Worm (Caenorhabditis elegans) whole organism, early embryonic: ENCODE data around the gene mlk-1.

Source experiments
- B0310.2 ChIP-seq: sonication (generic microtip); optimal IDR thresholded peaks from 2 replicates; lab custom pipeline; 2016; ENCODE audit warnings: mild to moderate bottlenecking, missing genetic modification characterization, missing compliant biosample characterization
- F13C5.2 ChIP-seq: sonication (generic microtip); optimal IDR thresholded peaks from 2 replicates; lab custom pipeline; 2017; ENCODE audit warnings: mild to moderate bottlenecking, missing genetic modification characterization, inconsistent platforms, missing compliant biosample characterization
- aly-1 ChIP-seq: sonication (generic microtip); optimal IDR thresholded peaks from 2 replicates; lab custom pipeline; 2016; ENCODE audit warnings: missing genetic modification characterization, missing compliant biosample characterization
- ama-1 ChIP-seq: fragments of 150-350 bp; optimal IDR thresholded peaks from 2 replicates; lab custom pipeline; 2014
- ceh-13 ChIP-seq: fragments of 200-800 bp; sonication (Bioruptor generic); optimal IDR thresholded peaks from 2 replicates; lab custom pipeline; 2018; ENCODE audit warnings: mild to moderate bottlenecking, missing genetic modification characterization, missing compliant biosample characterization
- ceh-36 ChIP-seq: sonication (generic microtip); optimal IDR thresholded peaks from 2 replicates; lab custom pipeline; 2016; ENCODE audit warnings: missing genetic modification characterization, inconsistent platforms, missing compliant biosample characterization
- ets-7 ChIP-seq: sonication (generic microtip); optimal IDR thresholded peaks from 2 replicates; lab custom pipeline; 2016; ENCODE audit warnings: missing genotype, missing genetic modification characterization, missing compliant biosample characterization
- flt-1 ChIP-seq: fragments of 200-800 bp; sonication (Bioruptor generic); IDR thresholded peaks from 2 replicates; pipeline ENCODE4 v1.3.6; 2022; ENCODE audit warnings: missing genetic modification characterization, missing compliant biosample characterization
- hmbx-1 ChIP-seq: sonication (generic microtip); optimal IDR thresholded peaks from 2 replicates; lab custom pipeline; 2016; ENCODE audit warnings: mild to moderate bottlenecking, missing genetic modification characterization, missing compliant biosample characterization
- hmg-4 ChIP-seq: fragments of 200-800 bp; sonication (Bioruptor generic); optimal IDR thresholded peaks from 2 replicates; lab custom pipeline; 2018; ENCODE audit warnings: mild to moderate bottlenecking, missing genetic modification characterization, missing compliant biosample characterization
- hnd-1 ChIP-seq: sonication (generic microtip); optimal IDR thresholded peaks from 2 replicates; lab custom pipeline; 2016; ENCODE audit warnings: missing genetic modification characterization, missing compliant biosample characterization
- pes-1 ChIP-seq: fragments of 200-800 bp; sonication (Bioruptor generic); IDR thresholded peaks from 2 replicates; pipeline ENCODE4 v1.3.6; 2022; ENCODE audit warnings: missing genetic modification reagents, missing genetic modification characterization, missing compliant biosample characterization
- scrt-1 ChIP-seq: fragments of 200-800 bp; sonication (Bioruptor generic); IDR thresholded peaks from 2 replicates; pipeline ENCODE4 v1.3.6; 2022; ENCODE audit warnings: missing genetic modification characterization, missing compliant biosample characterization
- sea-1 ChIP-seq: fragments of 200-800 bp; sonication (Bioruptor generic); conservative IDR thresholded peaks from 2 replicates; pipeline ENCODE4 v1.3.6; 2022; ENCODE audit warnings: missing genetic modification characterization, missing compliant biosample characterization
- tbx-11 ChIP-seq: fragments of 200-800 bp; sonication (Bioruptor generic); IDR thresholded peaks from 2 replicates; pipeline ENCODE4 v1.3.6; 2022; ENCODE audit warnings: missing genetic modification characterization, missing compliant biosample characterization
- tbx-37 ChIP-seq: fragments of 200-800 bp; sonication (Bioruptor generic); conservative IDR thresholded peaks from 2 replicates; pipeline ENCODE4 v1.3.6; 2022; ENCODE audit warnings: missing genetic modification reagents, missing genetic modification characterization, missing compliant biosample characterization
- tra-4 ChIP-seq: sonication (generic microtip); optimal IDR thresholded peaks from 2 replicates; lab custom pipeline; 2017; ENCODE audit warnings: missing genetic modification characterization, missing compliant biosample characterization

Gene mlk-1

DNA sequence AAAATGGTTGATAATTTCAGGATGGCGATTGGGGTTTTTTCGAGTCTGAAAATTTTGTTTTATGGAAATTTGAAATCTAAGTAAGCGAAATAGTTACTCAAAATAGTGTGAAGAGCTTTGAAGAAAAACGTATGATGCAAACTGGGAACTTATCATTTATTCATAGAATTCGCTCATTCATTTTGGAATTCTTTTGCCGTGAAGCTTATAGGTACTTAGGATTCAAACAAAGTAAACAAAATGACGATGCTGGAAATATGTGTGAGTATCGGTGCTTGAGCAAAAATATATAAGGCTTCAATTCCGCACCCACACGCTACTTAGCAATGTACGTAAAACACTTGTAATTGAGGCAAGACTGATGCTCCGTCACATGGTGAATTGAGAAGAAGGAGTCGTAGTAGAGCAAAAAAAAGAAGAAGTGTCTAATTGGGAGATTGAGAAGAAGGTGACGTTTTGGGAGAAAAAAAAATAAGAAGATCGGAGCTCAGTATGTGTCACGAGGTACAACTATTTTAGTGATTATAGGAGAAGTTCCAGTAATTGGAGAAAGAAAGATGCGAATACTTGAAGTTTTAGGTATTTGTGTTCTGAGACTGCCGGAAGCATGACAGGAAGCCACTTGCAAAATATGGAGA, 25.0 kb upstream of the mlk-1 start, which contains the start of gene glb-32:
TSS of gene glb-32 (minus strand) at position 51 of the 638 bp plus-strand sequence.
- TF ChIP-seq ceh-13 (GFP tag; lab: Kevin White, UChicago) (no peak), aly-1 (tag; lab: Kevin White, UChicago) (no peak), ets-7 (tag; lab: Kevin White, UChicago) (no peak), ama-1 (lab: Kevin White, UChicago) (no peak), hmg-4 (no peak), tbx-11 (GFP tag; lab: Robert Waterston, UW) (no peak), tbx-37 (GFP tag; lab: Robert Waterston, UW) (no peak), flt-1 (no peak), pes-1 (GFP tag; lab: Robert Waterston, UW) (no peak)

DNA sequence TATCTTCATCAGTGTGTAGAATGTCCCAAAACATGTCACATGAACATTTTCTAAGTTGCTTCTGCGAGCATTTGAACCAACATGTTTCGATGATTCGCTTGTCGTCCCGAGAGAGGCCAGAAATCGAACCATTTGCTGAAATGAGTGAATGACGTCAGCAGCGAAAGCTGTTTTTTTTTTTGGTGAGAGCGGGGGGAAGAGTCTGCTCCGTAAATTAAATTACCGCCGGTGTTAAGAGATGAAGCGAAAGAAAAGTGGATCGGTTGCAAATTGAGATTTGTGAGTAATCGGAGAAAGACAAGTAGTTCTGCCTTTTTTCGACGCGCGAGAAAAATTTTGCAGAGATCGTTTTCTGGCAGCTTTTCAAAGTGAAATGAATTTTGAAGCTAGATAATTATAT, 23.7 kb upstream of the mlk-1 start:
- no peak for TF ChIP-seq tra-4 (tag; lab: Kevin White, UChicago)
- TF ChIP-seq flt-1: no peak
- TF ChIP-seq aly-1 (tag; lab: Kevin White, UChicago): no peak
- TF ChIP-seq hmg-4: no peak
- TF ChIP-seq ama-1 (lab: Kevin White, UChicago): no peak
- TF ChIP-seq F13C5.2: no peak
- no peak for TF ChIP-seq sea-1 (GFP tag; lab: Robert Waterston, UW)
- TF ChIP-seq scrt-1 (GFP tag; lab: Robert Waterston, UW): no peak
- TF ChIP-seq B0310.2 (tag; lab: Kevin White, UChicago): no peak
- TF ChIP-seq ets-7 (tag; lab: Kevin White, UChicago): no peak
- no peak for TF ChIP-seq hnd-1
- TF ChIP-seq hmbx-1 (tag; lab: Kevin White, UChicago): no peak
- no peak for TF ChIP-seq tbx-11 (GFP tag; lab: Robert Waterston, UW)
- TF ChIP-seq ceh-13 (GFP tag; lab: Kevin White, UChicago): no peak
- no peak for TF ChIP-seq tbx-37 (GFP tag; lab: Robert Waterston, UW)

ce11 chrV:5086919-5087404, 22.4 kb upstream of the mlk-1 start, which contains the start of gene Y58A7A.5:
Y58A7A.5 (minus strand) TSS chrV:5086969.
- TF ChIP-seq ets-7 (tag; lab: Kevin White, UChicago) (no peak), aly-1 (tag; lab: Kevin White, UChicago) (no peak), tbx-11 (GFP tag; lab: Robert Waterston, UW) (no peak)

DNA sequence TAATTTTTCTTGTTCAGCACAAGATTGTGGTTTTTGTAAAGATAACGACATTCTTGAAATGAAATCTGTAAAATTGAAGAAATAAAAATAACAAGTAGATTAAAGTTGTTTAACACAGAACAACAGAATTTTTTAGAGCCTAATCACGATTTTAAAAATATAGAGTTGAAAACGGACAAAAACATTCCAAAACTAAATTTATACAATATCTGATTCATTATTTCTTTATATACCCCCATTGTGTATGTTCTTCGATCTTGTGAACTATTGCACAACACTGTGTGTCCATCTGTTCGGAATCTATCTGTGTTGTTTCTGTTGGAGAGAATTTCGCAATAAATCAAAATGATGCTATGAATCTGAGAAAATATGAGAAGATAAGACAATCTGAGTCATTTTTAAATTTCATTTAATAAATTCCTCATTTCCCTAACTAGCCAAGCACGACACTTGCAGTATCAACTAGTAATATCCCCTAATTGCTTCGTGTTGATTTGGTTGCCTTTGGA, 20.4 kb upstream of the mlk-1 start, which contains the start of gene Y58A7A.4:
TSS of gene Y58A7A.4 (minus strand) at position 51 of the 509 bp plus-strand sequence.
- TF ChIP-seq ceh-36 (no peak), pes-1 (GFP tag; lab: Robert Waterston, UW) (no peak), ceh-13 (GFP tag; lab: Kevin White, UChicago) (no peak), hnd-1 (no peak), tbx-11 (GFP tag; lab: Robert Waterston, UW) (no peak), F13C5.2 (no peak), sea-1 (GFP tag; lab: Robert Waterston, UW) (no peak), aly-1 (tag; lab: Kevin White, UChicago) (no peak), ama-1 (lab: Kevin White, UChicago) (no peak), scrt-1 (GFP tag; lab: Robert Waterston, UW) (no peak), flt-1 (no peak), ets-7 (tag; lab: Kevin White, UChicago) (no peak), hmg-4 (no peak), tra-4 (tag; lab: Kevin White, UChicago) (no peak)

DNA sequence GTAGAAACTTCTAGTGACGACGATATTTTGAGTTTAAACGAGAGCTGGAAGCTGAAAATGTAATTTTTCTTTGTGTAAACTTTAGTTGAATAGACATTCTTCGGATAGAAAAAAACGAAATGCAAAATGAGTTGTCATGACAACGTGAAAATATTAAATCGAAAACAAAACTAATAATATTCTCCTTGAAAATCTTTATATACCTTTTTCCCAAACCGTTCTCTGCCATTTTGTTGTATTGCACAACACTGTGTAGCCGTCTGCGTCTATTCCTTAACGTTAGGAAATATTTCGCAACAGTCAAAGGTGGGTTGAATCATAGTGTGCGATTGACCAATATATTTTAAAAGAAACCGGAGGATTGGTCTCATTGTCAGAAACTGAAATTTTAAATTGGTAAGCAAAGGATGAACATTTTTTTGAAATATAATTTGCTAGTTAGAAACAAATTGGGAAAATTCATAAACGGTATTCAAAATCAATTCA, 16.3 kb upstream of the mlk-1 start, which contains the start of gene Y58A7A.3:
TSS of gene Y58A7A.3 (minus strand) at position 51 of the 486 bp plus-strand sequence.
- TF ChIP-seq F13C5.2: no peak
- no peak for TF ChIP-seq pes-1 (GFP tag; lab: Robert Waterston, UW)
- no peak for TF ChIP-seq hmbx-1 (tag; lab: Kevin White, UChicago)
- no peak for TF ChIP-seq tbx-37 (GFP tag; lab: Robert Waterston, UW)
- TF ChIP-seq ceh-13 (GFP tag; lab: Kevin White, UChicago): no peak
- TF ChIP-seq hnd-1: no peak
- no peak for TF ChIP-seq tbx-11 (GFP tag; lab: Robert Waterston, UW)
- TF ChIP-seq scrt-1 (GFP tag; lab: Robert Waterston, UW): no peak
- TF ChIP-seq flt-1: no peak
- TF ChIP-seq B0310.2 (tag; lab: Kevin White, UChicago): no peak
- no peak for TF ChIP-seq hmg-4
- TF ChIP-seq ama-1 (lab: Kevin White, UChicago): no peak
- TF ChIP-seq tra-4 (tag; lab: Kevin White, UChicago): no peak
- no peak for TF ChIP-seq ets-7 (tag; lab: Kevin White, UChicago)
- TF ChIP-seq sea-1 (GFP tag; lab: Robert Waterston, UW): no peak

ce11 chrV:5075343-5075742, 10.7 kb upstream of the mlk-1 start:
- TF ChIP-seq sea-1 (GFP tag; lab: Robert Waterston, UW): peak; percentile 83
- peak; percentile 88 for TF ChIP-seq tbx-11 (GFP tag; lab: Robert Waterston, UW)
- TF ChIP-seq tbx-37 (GFP tag; lab: Robert Waterston, UW): peak; percentile 81

- TF ChIP-seq ceh-13 (GFP tag; lab: Kevin White, UChicago) (no peak), aly-1 (tag; lab: Kevin White, UChicago) (no peak), tbx-11 (GFP tag; lab: Robert Waterston, UW) (no peak), hnd-1 (no peak), B0310.2 (tag; lab: Kevin White, UChicago) (no peak), tra-4 (tag; lab: Kevin White, UChicago) (no peak), ceh-36 (no peak), sea-1 (GFP tag; lab: Robert Waterston, UW) (no peak), ama-1 (lab: Kevin White, UChicago) (no peak), scrt-1 (GFP tag; lab: Robert Waterston, UW) (no peak), pes-1 (GFP tag; lab: Robert Waterston, UW) (no peak), tbx-37 (GFP tag; lab: Robert Waterston, UW) (no peak), F13C5.2 (no peak)
These were observed 7.5 kb upstream of the mlk-1 start, which contains the start of gene Y58A7A.2 for ce11 chrV:5072082-5072481. Y58A7A.2 (minus strand) TSS chrV:5072182.
